Worm (Caenorhabditis elegans) whole organism, L1 larva: ENCODE data around the gene Y15E3A.5.

Experiments used
- C16A3.4 ChIP-seq: fragments of 150-350 bp; optimal IDR thresholded peaks from 2 replicates; lab custom pipeline; 2014; ENCODE audit warnings: missing biosample characterization, missing genetic modification characterization
- C34B4.2 ChIP-seq: sonication (generic microtip); optimal IDR thresholded peaks from 2 replicates; lab custom pipeline; 2017; ENCODE audit warnings: mild to moderate bottlenecking, missing genetic modification characterization, missing compliant biosample characterization
- aha-1 ChIP-seq: fragments of 150-350 bp; optimal IDR thresholded peaks from 2 replicates; lab custom pipeline; 2014; ENCODE audit warnings: missing biosample characterization, missing genetic modification characterization
- aly-2 ChIP-seq: fragments of 150-350 bp; optimal IDR thresholded peaks from 2 replicates; lab custom pipeline; 2014; ENCODE audit warnings: missing biosample characterization, missing genetic modification characterization
- blmp-1 ChIP-seq: fragments of 150-350 bp; optimal IDR thresholded peaks from 2 replicates; lab custom pipeline; 2014; ENCODE audit warnings: missing biosample characterization, missing genetic modification characterization
- ceh-88 ChIP-seq: fragments of 200-800 bp; sonication (Bioruptor generic); IDR thresholded peaks from 2 replicates; pipeline ENCODE4 v1.3.6; 2022; ENCODE audit warnings: missing genetic modification characterization, missing compliant biosample characterization
- dpl-1 ChIP-seq, 3 experiments: fragments of 150-350 bp in 2 of 3; sonication (generic microtip) in 1 of 3; optimal IDR thresholded peaks; 2 replicates each; lab custom pipeline; 2014 to 2017; ENCODE audit warnings: missing biosample characterization in 3 of 3, missing genetic modification characterization in 3 of 3, missing genetic modification reagents in 3 of 3
- dsc-1 ChIP-seq: sonication (generic microtip); optimal IDR thresholded peaks from 2 replicates; lab custom pipeline; 2016; ENCODE audit warnings: mild to moderate bottlenecking, missing genetic modification characterization, missing compliant biosample characterization
- efl-1 ChIP-seq, 4 experiments: fragments of 150-350 bp; optimal IDR thresholded peaks in 3 of 4; peaks in 1 of 4; 1 replicate in 1 of 4; 2 replicates in 3 of 4; lab custom pipeline; 2014; ENCODE audit warnings: missing biosample characterization in 2 of 4, missing genetic modification characterization in 2 of 4, missing genetic modification reagents in 2 of 4
- fkh-10 ChIP-seq: sonication (generic microtip); optimal IDR thresholded peaks from 2 replicates; lab custom pipeline; 2017; ENCODE audit warnings: missing biosample characterization, missing genetic modification reagents, missing genetic modification characterization
- grh-1 ChIP-seq: fragments of 200-800 bp; sonication (Bioruptor generic); IDR thresholded peaks from 2 replicates; pipeline ENCODE4 v1.3.6; 2022; ENCODE audit warnings: missing genetic modification reagents, missing genetic modification characterization, missing compliant biosample characterization
- hlh-17 ChIP-seq: fragments of 200-800 bp; sonication (Bioruptor generic); optimal IDR thresholded peaks from 2 replicates; lab custom pipeline; 2018; ENCODE audit warnings: missing genetic modification characterization, mild to moderate bottlenecking, missing compliant biosample characterization, moderate library complexity, borderline replicate concordance
- hpl-2 ChIP-seq: fragments of 150-350 bp; optimal IDR thresholded peaks from 2 replicates; lab custom pipeline; 2014; ENCODE audit warnings: missing biosample characterization, missing genetic modification reagents, missing genetic modification characterization
- irx-1 ChIP-seq: sonication (generic microtip); optimal IDR thresholded peaks from 2 replicates; lab custom pipeline; 2016; ENCODE audit warnings: missing genetic modification characterization, missing compliant biosample characterization
- lin-14 ChIP-seq: fragments of 200-800 bp; sonication (Bioruptor generic); optimal IDR thresholded peaks from 2 replicates; lab custom pipeline; 2018; ENCODE audit warnings: mild to moderate bottlenecking, missing genetic modification characterization, moderate library complexity, missing compliant biosample characterization
- lin-35 ChIP-seq, 2 experiments: fragments of 150-350 bp; optimal IDR thresholded peaks; 2 replicates each; lab custom pipeline; 2014; ENCODE audit warnings: missing biosample characterization in 2 of 2, missing genetic modification characterization in 2 of 2, missing genetic modification reagents in 2 of 2
- mef-2 ChIP-seq: fragments of 150-350 bp; optimal IDR thresholded peaks from 2 replicates; lab custom pipeline; 2014; ENCODE audit warnings: missing biosample characterization, missing genetic modification characterization
- mep-1 ChIP-seq: fragments of 150-350 bp; optimal IDR thresholded peaks from 2 replicates; lab custom pipeline; 2014; ENCODE audit warnings: missing biosample characterization, missing genetic modification characterization
- nhr-11 ChIP-seq: fragments of 150-350 bp; optimal IDR thresholded peaks from 2 replicates; lab custom pipeline; 2014; ENCODE audit warnings: missing biosample characterization, missing genetic modification characterization
- nhr-12 ChIP-seq: sonication (generic microtip); optimal IDR thresholded peaks from 2 replicates; lab custom pipeline; 2017; ENCODE audit warnings: missing biosample characterization, missing genetic modification characterization
- nhr-20 ChIP-seq: sonication (generic microtip); optimal IDR thresholded peaks from 2 replicates; lab custom pipeline; 2016; ENCODE audit warnings: mild to moderate bottlenecking, missing genetic modification characterization, missing compliant biosample characterization
- nhr-237 ChIP-seq: fragments of 150-350 bp; optimal IDR thresholded peaks from 2 replicates; lab custom pipeline; 2014; ENCODE audit warnings: missing biosample characterization, missing genetic modification characterization
- nhr-47 ChIP-seq: sonication (generic microtip); optimal IDR thresholded peaks from 2 replicates; lab custom pipeline; 2016; ENCODE audit warnings: mild to moderate bottlenecking, missing genetic modification characterization, moderate library complexity, missing compliant biosample characterization
- nhr-71 ChIP-seq: sonication (generic microtip); optimal IDR thresholded peaks from 2 replicates; lab custom pipeline; 2016; ENCODE audit warnings: mild to moderate bottlenecking, missing genetic modification characterization, moderate library complexity, missing compliant biosample characterization
- nhr-85 ChIP-seq: sonication (generic microtip); peaks from one replicate; lab custom pipeline; 2016; ENCODE audit warnings: missing genetic modification characterization, inconsistent platforms, missing compliant biosample characterization
- pax-3 ChIP-seq: fragments of 200-800 bp; sonication (Bioruptor generic); optimal IDR thresholded peaks from 2 replicates; lab custom pipeline; 2018; ENCODE audit warnings: mild to moderate bottlenecking, missing genetic modification characterization, moderate library complexity, missing compliant biosample characterization
- pqm-1 ChIP-seq: sonication (generic microtip); optimal IDR thresholded peaks from 3 replicates; lab custom pipeline; 2017; ENCODE audit warnings: missing biosample characterization, missing genetic modification characterization
- snu-23 ChIP-seq: sonication (generic microtip); optimal IDR thresholded peaks from 2 replicates; lab custom pipeline; 2016; ENCODE audit warnings: missing genetic modification characterization, missing compliant biosample characterization
- unc-130 ChIP-seq: fragments of 150-350 bp; optimal IDR thresholded peaks from 2 replicates; lab custom pipeline; 2017; ENCODE audit warnings: missing biosample characterization, missing genetic modification characterization, inconsistent platforms
- unc-98 ChIP-seq: fragments of 200-800 bp; sonication (Bioruptor generic); IDR thresholded peaks from 2 replicates; pipeline ENCODE4 v1.3.6; 2022; ENCODE audit warnings: missing genetic modification characterization, missing compliant biosample characterization
- xbp-1 ChIP-seq: sonication (generic microtip); optimal IDR thresholded peaks from 2 replicates; lab custom pipeline; 2016; ENCODE audit warnings: missing genetic modification characterization, missing compliant biosample characterization
- zip-4 ChIP-seq: fragments of 200-800 bp; sonication (Bioruptor generic); optimal IDR thresholded peaks from 2 replicates; lab custom pipeline; 2018; ENCODE audit warnings: mild to moderate bottlenecking, missing genetic modification characterization, moderate library complexity, missing compliant biosample characterization
- ztf-11 ChIP-seq, 2 experiments: sonication (generic microtip); optimal IDR thresholded peaks; 2 replicates each; lab custom pipeline; 2016 to 2017; ENCODE audit warnings: missing genetic modification characterization in 2 of 2, missing biosample characterization in 1 of 2, missing compliant biosample characterization in 1 of 2

Y15E3A.5 gene

ce11 chrX:15300002-15300401, 40.4 kb upstream of the Y15E3A.5 start:
- TF ChIP-seq C16A3.4 (tag; lab: Kevin White, UChicago) (no peak), C34B4.2 (tag; lab: Kevin White, UChicago) (no peak), nhr-12 (tag; lab: Kevin White, UChicago) (no peak), zip-4 (no peak), xbp-1 (tag; lab: Kevin White, UChicago) (no peak), nhr-47 (no peak), aha-1 (tag; lab: Kevin White, UChicago) (no peak)
- TF ChIP-seq, all 84 proteins: peak for 0

DNA sequence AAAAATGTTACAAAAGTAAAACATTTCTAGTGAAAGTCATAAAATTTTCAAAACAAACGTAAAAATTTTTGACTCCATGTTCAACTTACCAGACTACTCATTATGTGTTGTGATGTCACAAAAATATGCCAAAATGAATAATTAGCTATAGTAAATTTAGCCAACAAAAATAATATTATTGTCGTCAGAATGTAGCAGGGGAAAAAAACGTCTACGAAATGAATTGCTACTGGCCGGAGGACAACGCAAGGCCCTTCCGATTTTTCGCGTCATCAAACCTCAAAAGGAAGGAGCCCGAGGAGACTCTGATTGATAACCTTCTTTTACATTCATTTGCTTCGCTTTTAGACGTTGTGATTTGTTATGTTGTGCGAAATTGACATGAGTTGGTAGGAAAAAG, 37.5 kb upstream of the Y15E3A.5 start, which contains the start of gene ser-2:
Gene ser-2, minus strand, starts transcription at position 101 of the 400 bp plus-strand sequence.
- TF ChIP-seq nhr-237 (no peak), nhr-20 (tag; lab: Kevin White, UChicago) (no peak), aha-1 (tag; lab: Kevin White, UChicago) (no peak), nhr-71 (no peak), hpl-2 (no peak), mef-2 (no peak)

DNA sequence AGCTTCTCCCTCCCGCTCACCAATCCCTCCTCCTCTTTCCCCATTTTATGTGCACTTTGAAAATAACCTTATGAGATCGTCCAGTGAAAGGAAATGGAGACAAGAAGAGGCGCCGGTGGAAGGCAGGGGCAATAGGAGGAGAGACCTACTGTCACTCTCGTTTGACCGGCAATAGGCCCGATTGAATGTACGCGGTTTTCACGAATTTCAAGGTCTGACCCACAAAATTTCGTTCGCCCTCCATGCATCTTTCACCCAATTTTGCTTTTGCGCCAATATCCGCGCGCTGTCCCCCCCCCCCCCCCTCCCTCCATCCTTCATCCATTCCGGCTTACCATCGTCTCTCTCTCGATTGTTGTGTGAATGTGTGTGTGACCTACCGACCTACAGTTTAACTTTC, 32.7 kb upstream of the Y15E3A.5 start:
- TF ChIP-seq nhr-85 (tag; lab: Kevin White, UChicago) (peak; percentile 29), aha-1 (tag; lab: Kevin White, UChicago) (no peak), efl-1 (optimal IDR thresholded peaks at IDR 0.05; lab: Kevin White, UChicago) (no peak), efl-1 (GFP tag; optimal IDR thresholded peaks at IDR 0.05 in 1 of 2; lab: Kevin White, UChicago) (no peak), pqm-1 (no peak), dsc-1 (no peak), blmp-1 (tag; lab: Kevin White, UChicago) (peak; percentile 84)

ce11 chrX:15308685-15309084, 31.7 kb upstream of the Y15E3A.5 start:
- no peak for TF ChIP-seq ceh-88 (GFP tag; lab: Robert Waterston, UW)
- TF ChIP-seq lin-35 (GFP tag; optimal IDR thresholded peaks at IDR 0.05; lab: Kevin White, UChicago): no peak
- no peak for TF ChIP-seq dpl-1 (GFP tag; optimal IDR thresholded peaks at IDR 0.05; lab: Kevin White, UChicago)

DNA sequence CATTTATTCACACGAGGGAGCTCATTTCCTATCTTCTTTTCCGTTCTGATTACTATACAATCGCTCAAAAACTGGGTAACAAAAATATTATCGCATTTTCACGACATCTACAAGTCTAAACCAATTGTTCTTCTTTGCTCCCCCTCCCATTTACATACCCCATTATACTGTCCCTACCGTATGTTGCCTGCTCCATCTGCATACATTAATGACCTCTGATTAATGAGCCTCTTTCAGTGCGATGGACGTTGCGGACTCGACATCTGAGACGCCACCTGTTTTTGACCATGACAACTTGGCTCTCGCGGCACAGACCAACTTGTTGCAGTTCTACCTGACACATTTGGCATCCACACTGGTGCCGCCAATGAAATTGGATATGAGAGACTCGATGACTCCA, 31.2 kb upstream of the Y15E3A.5 start, which contains the start of gene nhr-91:
Gene nhr-91, plus strand, starts transcription at position 232 of the 400 bp plus-strand sequence.
- no peak for TF ChIP-seq ztf-11 (tag; optimal IDR thresholded peaks at IDR 0.05; lab: Kevin White, UChicago)
- no peak for TF ChIP-seq ceh-88 (GFP tag; lab: Robert Waterston, UW)
- no peak for TF ChIP-seq unc-130 (tag; lab: Kevin White, UChicago)
- no peak for TF ChIP-seq nhr-11 (tag; lab: Kevin White, UChicago)
- TF ChIP-seq lin-14 (GFP tag; lab: Kevin White, UChicago): no peak
- TF ChIP-seq, all 84 proteins: peak for 0

DNA sequence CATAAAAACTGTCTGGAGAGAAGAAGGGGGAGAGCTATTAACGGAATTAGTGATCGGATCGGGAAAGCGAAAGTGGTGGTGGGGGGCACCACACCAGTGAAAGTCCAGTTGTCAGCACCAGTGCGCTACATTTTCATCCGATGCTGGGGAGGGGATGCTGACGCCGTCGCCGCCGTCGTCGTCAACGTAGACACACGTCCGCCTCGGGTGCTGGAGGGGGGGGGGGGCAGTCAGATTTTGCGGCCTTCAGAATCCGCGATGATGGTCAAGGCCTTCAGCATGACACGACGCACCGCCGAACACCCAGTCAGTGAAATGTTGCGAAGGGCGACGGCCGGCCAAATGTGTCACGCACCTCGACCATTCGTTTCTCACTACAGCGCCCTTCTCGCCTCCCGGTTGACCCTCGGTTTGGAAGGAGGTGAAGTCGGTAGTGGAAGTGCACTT, 30.0 kb upstream of the Y15E3A.5 start:
- TF ChIP-seq lin-14 (GFP tag; lab: Kevin White, UChicago) (peak; percentile 53), nhr-47 (no peak), nhr-85 (tag; lab: Kevin White, UChicago) (peak; percentile 73), aly-2 (tag; lab: Kevin White, UChicago) (no peak), xbp-1 (tag; lab: Kevin White, UChicago) (no peak), grh-1 (GFP tag; lab: Robert Waterston, UW) (peak; percentile 32; the same call in 1 of the 2 replicates), irx-1 (tag; lab: Kevin White, UChicago) (no peak), unc-130 (tag; lab: Kevin White, UChicago) (no peak), mep-1 (tag; lab: Kevin White, UChicago) (no peak), blmp-1 (tag; lab: Kevin White, UChicago) (peak; percentile 100)
- TF ChIP-seq, all 84 proteins: peak for 4

DNA sequence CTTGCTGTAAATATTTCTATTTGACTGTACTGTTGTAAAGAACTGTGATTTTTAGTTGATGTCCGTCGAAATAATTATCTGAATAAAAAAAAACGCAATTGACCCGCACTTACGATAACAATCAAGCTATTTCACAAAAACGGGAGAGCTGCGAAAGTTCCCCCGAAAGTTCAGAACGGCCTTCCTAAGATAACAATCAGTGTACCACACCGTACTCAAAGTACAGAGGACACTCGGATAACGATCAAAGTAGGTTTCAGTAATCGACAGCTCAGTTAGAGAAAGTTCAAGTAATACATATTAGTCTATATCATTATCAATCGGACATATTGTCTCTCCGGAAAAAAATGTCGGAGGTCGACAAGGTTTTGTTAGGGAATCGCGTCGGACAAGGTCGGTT, 29.4 kb upstream of the Y15E3A.5 start:
- TF ChIP-seq pqm-1 (no peak), zip-4 (no peak), fkh-10 (GFP tag; lab: Kevin White, UChicago) (no peak), aly-2 (tag; lab: Kevin White, UChicago) (no peak), hlh-17 (no peak), unc-98 (GFP tag; lab: Robert Waterston, UW) (no peak), snu-23 (no peak), nhr-47 (no peak), pax-3 (no peak)
- TF ChIP-seq, all 84 proteins: peak for 0
